Fruit fly (Drosophila melanogaster) whole organism, adult: ENCODE measurements around the gene Aps.

Experiments used
- CG1620 ChIP-seq: fragments of 200-800 bp; sonication (Bioruptor generic); optimal IDR thresholded peaks from 2 replicates; lab custom pipeline; 2016; ENCODE audit warnings: missing biosample characterization, missing genetic modification characterization
- Crg-1 ChIP-seq: fragments of 200-800 bp; sonication (Bioruptor generic); optimal IDR thresholded peaks from 2 replicates; lab custom pipeline; 2016; ENCODE audit warnings: missing biosample characterization, missing genetic modification characterization
- Mnt ChIP-seq: fragments of 200-800 bp; sonication (Bioruptor generic); optimal IDR thresholded peaks from 2 replicates; lab custom pipeline; 2016; ENCODE audit warnings: missing biosample characterization, mild to moderate bottlenecking, missing genetic modification characterization
- pad ChIP-seq: fragments of 200-800 bp; sonication (Bioruptor generic); optimal IDR thresholded peaks from 3 replicates; lab custom pipeline; 2017; ENCODE audit warnings: missing biosample characterization, missing genetic modification characterization, mild to moderate bottlenecking, moderate library complexity, missing genetic modification reagents

- TF ChIP-seq CG1620 (GFP tag; lab: Kevin White, UChicago) (no peak), Crg-1 (GFP tag; lab: Kevin White, UChicago) (no peak), Mnt (GFP tag; lab: Kevin White, UChicago) (no peak), pad (GFP tag; lab: Kevin White, UChicago) (no peak)
Observed at dm6 chr3L:10924683-10925082, 25.8 kb upstream of the Aps start.
